Fruit fly (Drosophila melanogaster) whole organism, embryonic: ENCODE measurements around the gene Eip75B.

Experiments
- Abd-B ChIP-seq: fragments of 200-800 bp; sonication (Bioruptor generic); optimal IDR thresholded peaks from 2 replicates; lab custom pipeline; 2018; ENCODE audit warnings: missing biosample characterization, mild to moderate bottlenecking, missing genetic modification characterization, moderate library complexity
- Ada2b ChIP-seq: fragments of 200-800 bp; sonication (Bioruptor generic); IDR thresholded peaks from 2 replicates; pipeline ENCODE4 v1.3.6; 2022; ENCODE audit warnings: missing biosample characterization, missing genetic modification characterization
- Atf6 ChIP-seq: fragments of 200-800 bp; sonication (Bioruptor generic); IDR thresholded peaks from 2 replicates; pipeline ENCODE4 v1.3.6; 2022; ENCODE audit warnings: missing biosample characterization, missing genetic modification characterization
- Bgb ChIP-seq: fragments of 200-800 bp; sonication (Bioruptor generic); IDR thresholded peaks from 2 replicates; pipeline ENCODE4 v1.3.6; 2022; ENCODE audit warnings: missing biosample characterization, missing genetic modification characterization; ENCODE audit not compliant: partially characterized antibody
- CG10462 ChIP-seq: fragments of 200-800 bp; sonication (Bioruptor generic); optimal IDR thresholded peaks from 2 replicates; lab custom pipeline; 2016; ENCODE audit warnings: missing biosample characterization, missing genetic modification characterization
- CG11560 ChIP-seq: fragments of 200-800 bp; sonication (Bioruptor generic); IDR thresholded peaks from 3 replicates; pipeline ENCODE4 v1.3.6; 2022; ENCODE audit warnings: missing biosample characterization, missing genetic modification characterization
- CG12744 ChIP-seq: fragments of 200-800 bp; sonication (Bioruptor generic); optimal IDR thresholded peaks from 2 replicates; lab custom pipeline; 2016; ENCODE audit warnings: missing biosample characterization, missing genetic modification characterization
- CG14050 ChIP-seq: fragments of 200-800 bp; sonication (Bioruptor generic); IDR thresholded peaks from 3 replicates; pipeline ENCODE4 v1.3.6; 2022; ENCODE audit warnings: missing biosample characterization, missing genetic modification characterization
- CG14860 ChIP-seq: fragments of 200-800 bp; sonication (Bioruptor generic); IDR thresholded peaks from 3 replicates; pipeline ENCODE4 v1.3.6; 2022; ENCODE audit warnings: missing biosample characterization, missing genetic modification characterization; ENCODE audit not compliant: partially characterized antibody
- CG17912 ChIP-seq: fragments of 200-800 bp; sonication (Bioruptor generic); optimal IDR thresholded peaks from 2 replicates; lab custom pipeline; 2018; ENCODE audit warnings: missing biosample characterization, mild to moderate bottlenecking, missing genetic modification characterization
- CG2116 ChIP-seq: fragments of 200-800 bp; sonication (Bioruptor generic); optimal IDR thresholded peaks from 3 replicates; lab custom pipeline; 2018; ENCODE audit warnings: missing biosample characterization, mild to moderate bottlenecking, missing genetic modification characterization
- CG2129 ChIP-seq: fragments of 200-800 bp; sonication (Bioruptor generic); IDR thresholded peaks from 2 replicates; pipeline ENCODE4 v1.3.6; 2022; ENCODE audit warnings: missing biosample characterization, missing genetic modification characterization; ENCODE audit not compliant: partially characterized antibody
- CG30403 ChIP-seq: fragments of 200-800 bp; sonication (Bioruptor generic); optimal IDR thresholded peaks from 3 replicates; lab custom pipeline; 2016; ENCODE audit warnings: missing biosample characterization, missing genetic modification characterization
- CG33213 ChIP-seq: fragments of 200-800 bp; sonication (Bioruptor generic); optimal IDR thresholded peaks from 3 replicates; lab custom pipeline; 2016; ENCODE audit warnings: missing biosample characterization, missing genetic modification characterization
- CG34224 ChIP-seq: fragments of 200-800 bp; sonication (Bioruptor generic); IDR thresholded peaks from 3 replicates; pipeline ENCODE4 v1.3.6; 2022; ENCODE audit warnings: missing biosample characterization, missing genetic modification characterization; ENCODE audit not compliant: partially characterized antibody
- CG4820 ChIP-seq: fragments of 200-800 bp; sonication (Bioruptor generic); optimal IDR thresholded peaks from 3 replicates; lab custom pipeline; 2016; ENCODE audit warnings: missing biosample characterization, missing genetic modification characterization
- CG7556 ChIP-seq: fragments of 200-800 bp; sonication (Bioruptor generic); optimal IDR thresholded peaks from 2 replicates; lab custom pipeline; 2017; ENCODE audit warnings: missing biosample characterization, mild to moderate bottlenecking, missing genetic modification characterization
- CG7839 ChIP-seq: fragments of 200-800 bp; sonication (Bioruptor generic); optimal IDR thresholded peaks from 3 replicates; lab custom pipeline; 2018; ENCODE audit warnings: missing biosample characterization, mild to moderate bottlenecking, missing genetic modification characterization, moderate library complexity
- CHES-1-like ChIP-seq: fragments of 200-800 bp; sonication (Bioruptor generic); optimal IDR thresholded peaks from 2 replicates; lab custom pipeline; 2016; ENCODE audit warnings: missing biosample characterization, missing genetic modification characterization
- E2f2 ChIP-seq: fragments of 200-800 bp; sonication (Bioruptor generic); IDR thresholded peaks from 2 replicates; pipeline ENCODE4 v1.3.6; 2022; ENCODE audit warnings: missing biosample characterization, missing genetic modification characterization
- HLH4C ChIP-seq: fragments of 200-800 bp; sonication (Bioruptor generic); IDR thresholded peaks from 3 replicates; pipeline ENCODE4 v1.3.6; 2022; ENCODE audit warnings: missing biosample characterization, missing genetic modification characterization; ENCODE audit not compliant: partially characterized antibody
- Kr ChIP-seq: fragments of 200-800 bp; sonication (Bioruptor generic); optimal IDR thresholded peaks from 2 replicates; lab custom pipeline; 2017; ENCODE audit warnings: missing biosample characterization, mild to moderate bottlenecking, missing genetic modification characterization
- MTF-1 ChIP-seq: fragments of 200-800 bp; sonication (Bioruptor generic); optimal IDR thresholded peaks from 2 replicates; lab custom pipeline; 2018; ENCODE audit warnings: missing biosample characterization, mild to moderate bottlenecking, missing genetic modification characterization, borderline replicate concordance
- Mad ChIP-seq: fragments of 200-800 bp; sonication (Bioruptor generic); optimal IDR thresholded peaks from 2 replicates; lab custom pipeline; 2016; ENCODE audit warnings: missing biosample characterization, missing genetic modification characterization
- Mrtf ChIP-seq: fragments of 200-800 bp; sonication (Bioruptor generic); IDR thresholded peaks from 3 replicates; pipeline ENCODE4 v1.3.6; 2022; ENCODE audit warnings: missing biosample characterization, missing genetic modification characterization
- Neu2 ChIP-seq: fragments of 200-800 bp; sonication (Bioruptor generic); optimal IDR thresholded peaks from 3 replicates; lab custom pipeline; 2016; ENCODE audit warnings: missing biosample characterization, missing genetic modification characterization, borderline replicate concordance
- Nf-YB ChIP-seq: fragments of 200-800 bp; sonication (Bioruptor generic); optimal IDR thresholded peaks from 3 replicates; lab custom pipeline; 2019; ENCODE audit warnings: missing biosample characterization, mild to moderate bottlenecking, missing genetic modification characterization, moderate library complexity
- Nf-YC ChIP-seq: fragments of 200-800 bp; optimal IDR thresholded peaks from 3 replicates; lab custom pipeline; 2019; ENCODE audit warnings: missing biosample characterization, mild to moderate bottlenecking, missing genetic modification characterization, moderate library complexity
- Optix ChIP-seq: fragments of 200-800 bp; sonication (Bioruptor generic); IDR thresholded peaks from 3 replicates; pipeline ENCODE4 v1.3.6; 2022; ENCODE audit warnings: missing biosample characterization, missing genetic modification characterization
- Poxn ChIP-seq: fragments of 200-800 bp; sonication (Bioruptor generic); IDR thresholded peaks from 2 replicates; pipeline ENCODE4 v1.3.6; 2022; ENCODE audit warnings: missing biosample characterization, missing genetic modification characterization
- Rfx ChIP-seq: fragments of 200-800 bp; sonication (Bioruptor generic); IDR thresholded peaks from 2 replicates; pipeline ENCODE4 v1.3.6; 2022; ENCODE audit warnings: missing biosample characterization, missing genetic modification characterization
- Spps ChIP-seq: fragments of 200-800 bp; sonication (Bioruptor generic); optimal IDR thresholded peaks from 2 replicates; lab custom pipeline; 2018; ENCODE audit warnings: missing biosample characterization, mild to moderate bottlenecking, missing genetic modification characterization
- Stat92E ChIP-seq, 3 experiments: fragments of >200 bp in 2 of 3; fragments of 200-800 bp in 1 of 3; sonication (Bioruptor generic) in 1 of 3; optimal IDR thresholded peaks; 2 replicates each; lab custom pipeline; 2017 to 2019; ENCODE audit warnings: missing biosample characterization in 3 of 3, missing genetic modification characterization in 3 of 3, mild to moderate bottlenecking in 1 of 3, moderate library complexity in 1 of 3
- ato ChIP-seq: fragments of 200-800 bp; sonication (Bioruptor generic); IDR thresholded peaks from 2 replicates; pipeline ENCODE4 v1.3.6; 2022; ENCODE audit warnings: missing biosample characterization, missing genetic modification characterization; ENCODE audit not compliant: partially characterized antibody
- cato ChIP-seq: fragments of 200-800 bp; sonication (Bioruptor generic); optimal IDR thresholded peaks from 2 replicates; lab custom pipeline; 2016; ENCODE audit warnings: missing biosample characterization, missing genetic modification characterization, borderline replicate concordance
- caup ChIP-seq: fragments of 200-800 bp; sonication (Bioruptor generic); optimal IDR thresholded peaks from 3 replicates; lab custom pipeline; 2017; ENCODE audit warnings: missing biosample characterization, mild to moderate bottlenecking, missing genetic modification characterization, moderate library complexity; ENCODE audit not compliant: severe bottlenecking
- ewg ChIP-seq: fragments of 200-800 bp; sonication (Bioruptor generic); optimal IDR thresholded peaks from 3 replicates; lab custom pipeline; 2017; ENCODE audit warnings: mild to moderate bottlenecking, missing biosample characterization, missing genetic modification reagents, missing genetic modification characterization
- fd96Cb ChIP-seq: fragments of 200-800 bp; sonication (Bioruptor generic); optimal IDR thresholded peaks from 2 replicates; lab custom pipeline; 2018; ENCODE audit warnings: missing biosample characterization, mild to moderate bottlenecking, missing genetic modification characterization, moderate library complexity
- ftz-f1 ChIP-seq: fragments of 200-800 bp; sonication (Bioruptor generic); optimal IDR thresholded peaks from 2 replicates; lab custom pipeline; 2016; ENCODE audit warnings: missing biosample characterization, missing genetic modification characterization
- grn ChIP-seq: fragments of 200-800 bp; sonication (Bioruptor generic); optimal IDR thresholded peaks from 3 replicates; lab custom pipeline; 2017; ENCODE audit warnings: missing biosample characterization, missing genetic modification characterization
- ham ChIP-seq: fragments of 200-800 bp; sonication (Bioruptor generic); IDR thresholded peaks from 2 replicates; pipeline ENCODE4 v1.3.6; 2022; ENCODE audit warnings: missing biosample characterization, missing genetic modification characterization
- insv ChIP-seq, 2 experiments: fragments of 200-800 bp; sonication (Bioruptor generic); optimal IDR thresholded peaks; 3 replicates each; lab custom pipeline; 2016 to 2018; ENCODE audit warnings: missing biosample characterization in 2 of 2, missing genetic modification characterization in 2 of 2
- kni ChIP-seq: fragments of 200-800 bp; sonication (Bioruptor generic); optimal IDR thresholded peaks from 3 replicates; lab custom pipeline; 2017; ENCODE audit warnings: mild to moderate bottlenecking, missing biosample characterization, missing genetic modification reagents, missing genetic modification characterization
- mirr ChIP-seq: fragments of 200-800 bp; sonication (Bioruptor generic); optimal IDR thresholded peaks from 3 replicates; lab custom pipeline; 2018; ENCODE audit warnings: missing biosample characterization, mild to moderate bottlenecking, missing genetic modification characterization
- nau ChIP-seq: fragments of 200-800 bp; sonication (Bioruptor generic); optimal IDR thresholded peaks from 3 replicates; lab custom pipeline; 2017; ENCODE audit warnings: missing biosample characterization, mild to moderate bottlenecking, missing genetic modification characterization, missing genetic modification reagents
- pnt ChIP-seq: fragments of 200-800 bp; sonication (Bioruptor generic); optimal IDR thresholded peaks from 3 replicates; lab custom pipeline; 2016; ENCODE audit warnings: missing biosample characterization, missing genetic modification characterization
- slou ChIP-seq: fragments of 200-800 bp; sonication (Bioruptor generic); optimal IDR thresholded peaks from 3 replicates; lab custom pipeline; 2016; ENCODE audit warnings: missing biosample characterization, missing genetic modification characterization
- slp2 ChIP-seq: fragments of 200-800 bp; sonication (Bioruptor generic); optimal IDR thresholded peaks from 2 replicates; lab custom pipeline; 2016; ENCODE audit warnings: missing biosample characterization, missing genetic modification characterization
- stwl ChIP-seq: fragments of 200-800 bp; sonication (Bioruptor generic); optimal IDR thresholded peaks from 3 replicates; lab custom pipeline; 2018; ENCODE audit warnings: missing biosample characterization, mild to moderate bottlenecking, missing genetic modification characterization, moderate library complexity
- vvl ChIP-seq: fragments of 200-800 bp; sonication (Bioruptor generic); IDR thresholded peaks from 2 replicates; pipeline ENCODE4 v1.3.6; 2022; ENCODE audit warnings: missing biosample characterization, missing genetic modification characterization

Gene Eip75B

dm6 chr3L:18062959-18063510, 1.5 kb downstream of the Eip75B start (continued):
- TF ChIP-seq HLH4C (no peak), kni (GFP tag; lab: Kevin White, UChicago) (no peak), Rfx (GFP tag; lab: Robert Waterston, UW) (no peak; the same call in 1 of the 2 replicates), Bgb (GFP tag; lab: Robert Waterston, UW) (no peak), insv (GFP tag; optimal IDR thresholded peaks at IDR 0.05; lab: Kevin White, UChicago) (no peak), CHES-1-like (GFP tag; lab: Kevin White, UChicago) (no peak), nau (no peak), MTF-1 (GFP tag; lab: Kevin White, UChicago) (no peak), Nf-YC (tag; lab: Kevin White, UChicago) (no peak), CG7556 (GFP tag; lab: Kevin White, UChicago) (no peak), CG4820 (GFP tag; lab: Kevin White, UChicago) (no peak), Spps (tag; lab: Kevin White, UChicago) (peak; percentile 58), Ada2b (GFP tag; lab: Robert Waterston, UW) (0 out of 2 replicates have a peak, but pooled peaks have one; percentile 35), caup (GFP tag; lab: Kevin White, UChicago) (no peak), CG34224 (no peak; the same call in 2 of the 3 replicates), CG30403 (GFP tag; lab: Kevin White, UChicago) (peak; percentile 36), vvl (GFP tag; lab: Robert Waterston, UW) (no peak; the same call in 1 of the 2 replicates), Optix (GFP tag; lab: Robert Waterston, UW) (no peak), grn (GFP tag; lab: Kevin White, UChicago) (no peak), Neu2 (no peak), pnt (no peak), CG33213 (no peak), ato (GFP tag; lab: Robert Waterston, UW) (no peak), ham (GFP tag; lab: Robert Waterston, UW) (no peak), ewg (GFP tag; lab: Kevin White, UChicago) (no peak), CG17912 (no peak), CG11560 (tag; lab: Robert Waterston, UW) (no peak), E2f2 (GFP tag; lab: Robert Waterston, UW) (no peak), ftz-f1 (peak; percentile 79), CG10462 (GFP tag; lab: Kevin White, UChicago) (no peak), CG7839 (peak; percentile 50), Kr (GFP tag; lab: Kevin White, UChicago) (no peak), Stat92E (GFP tag; optimal IDR thresholded peaks at IDR 0.05; lab: Kevin White, UChicago) (no peak), CG2129 (GFP tag; lab: Robert Waterston, UW) (no peak), CG14050 (GFP tag; lab: Robert Waterston, UW) (no peak), Nf-YB (GFP tag; lab: Kevin White, UChicago) (no peak), CG12744 (no peak), fd96Cb (tag; lab: Kevin White, UChicago) (peak; percentile 21), Poxn (GFP tag; lab: Robert Waterston, UW) (no peak), CG2116 (GFP tag; lab: Kevin White, UChicago) (no peak), slp2 (GFP tag; lab: Kevin White, UChicago) (no peak), mirr (no peak), Atf6 (GFP tag; lab: Robert Waterston, UW) (no peak), stwl (peak; percentile 24), cato (GFP tag; lab: Kevin White, UChicago) (no peak), CG14860 (no peak), slou (GFP tag; lab: Kevin White, UChicago) (no peak), Mad (GFP tag; lab: Kevin White, UChicago) (no peak), Abd-B (no peak), Mrtf (GFP tag; lab: Robert Waterston, UW) (no peak)
